Worm (Caenorhabditis elegans) whole organism, young adult: Measurements from ENCODE around the gene K06H7.8.
A peak's percentile ranks its signal among the peaks of the same experiment; 100 is the strongest.

Source experiments
- B0019.2 ChIP-seq: fragments of 200-800 bp; sonication (Bioruptor generic); conservative IDR thresholded peaks from 2 replicates; pipeline ENCODE4 v1.3.6; 2022; ENCODE audit warnings: missing genetic modification reagents, missing genetic modification characterization, missing compliant biosample characterization
- B0261.1 ChIP-seq: sonication (generic microtip); optimal IDR thresholded peaks from 2 replicates; lab custom pipeline; 2016; ENCODE audit warnings: mild to moderate bottlenecking, missing genetic modification characterization, moderate library complexity, missing compliant biosample characterization
- B0336.3 ChIP-seq: fragments of 200-800 bp; sonication (Bioruptor generic); IDR thresholded peaks from 2 replicates; pipeline ENCODE4 v1.3.6; 2022; ENCODE audit warnings: missing genetic modification characterization, missing compliant biosample characterization
- F10E7.11 ChIP-seq: sonication (generic microtip); optimal IDR thresholded peaks from 2 replicates; lab custom pipeline; 2017; ENCODE audit warnings: mild to moderate bottlenecking, missing genetic modification characterization, moderate library complexity, missing compliant biosample characterization
- F33H1.4 ChIP-seq: fragments of 200-800 bp; sonication (Bioruptor generic); IDR thresholded peaks from 2 replicates; pipeline ENCODE4 v1.3.6; 2022; ENCODE audit warnings: missing genetic modification reagents, missing genetic modification characterization, missing compliant biosample characterization
- F57A8.1 ChIP-seq: fragments of 200-800 bp; sonication (Bioruptor generic); optimal IDR thresholded peaks from 2 replicates; lab custom pipeline; 2018; ENCODE audit warnings: mild to moderate bottlenecking, missing genetic modification characterization, moderate library complexity, missing compliant biosample characterization
- K11D2.4 ChIP-seq: fragments of 200-800 bp; sonication (Bioruptor generic); IDR thresholded peaks from 2 replicates; pipeline ENCODE4 v1.3.6; 2022; ENCODE audit warnings: missing genetic modification reagents, missing genetic modification characterization, missing compliant biosample characterization
- K12H6.12 ChIP-seq: fragments of 200-800 bp; sonication (Bioruptor generic); optimal IDR thresholded peaks from 2 replicates; lab custom pipeline; 2018; ENCODE audit warnings: mild to moderate bottlenecking, missing genetic modification characterization, missing compliant biosample characterization
- T07F8.4 ChIP-seq: sonication (generic microtip); optimal IDR thresholded peaks from 2 replicates; lab custom pipeline; 2016; ENCODE audit warnings: mild to moderate bottlenecking, missing genetic modification characterization, moderate library complexity, missing compliant biosample characterization
- T26A5.8 ChIP-seq: sonication (generic microtip); optimal IDR thresholded peaks from 2 replicates; lab custom pipeline; 2016; ENCODE audit warnings: missing genetic modification characterization, missing compliant biosample characterization
- Y53F4B.3 ChIP-seq: fragments of 200-800 bp; sonication (Bioruptor generic); IDR thresholded peaks from 2 replicates; pipeline ENCODE4 v1.3.6; 2022; ENCODE audit warnings: missing genetic modification reagents, missing genetic modification characterization, missing compliant biosample characterization
- Y53G8AR.9 ChIP-seq: fragments of 200-800 bp; sonication (Bioruptor generic); conservative IDR thresholded peaks from 2 replicates; pipeline ENCODE4 v1.3.6; 2022; ENCODE audit warnings: missing genetic modification reagents, missing genetic modification characterization, missing compliant biosample characterization
- ZK185.1 ChIP-seq: sonication (generic microtip); optimal IDR thresholded peaks from 2 replicates; lab custom pipeline; 2016; ENCODE audit warnings: mild to moderate bottlenecking, missing genetic modification characterization, missing compliant biosample characterization; ENCODE audit not compliant: poor library complexity, severe bottlenecking
- ama-1 ChIP-seq, 3 experiments: fragments of 150-350 bp in 1 of 3; sonication (generic microtip) in 2 of 3; optimal IDR thresholded peaks; 2 replicates each; lab custom pipeline; 2014 to 2018; ENCODE audit warnings: missing biosample characterization in 2 of 3, missing genetic modification characterization in 2 of 3, missing genetic modification reagents in 2 of 3
- aptf-3 ChIP-seq: fragments of 200-800 bp; sonication (Bioruptor generic); IDR thresholded peaks from 2 replicates; pipeline ENCODE4 v1.3.6; 2022; ENCODE audit warnings: missing genetic modification characterization, missing compliant biosample characterization
- atf-7 ChIP-seq: sonication (generic microtip); optimal IDR thresholded peaks from 2 replicates; lab custom pipeline; 2017; ENCODE audit warnings: mild to moderate bottlenecking, missing genetic modification characterization, missing compliant biosample characterization
- attf-3 ChIP-seq: fragments of 200-800 bp; sonication (Bioruptor generic); conservative IDR thresholded peaks from 2 replicates; pipeline ENCODE4 v1.3.6; 2022; ENCODE audit warnings: missing genetic modification reagents, missing genetic modification characterization, missing compliant biosample characterization
- bed-1 ChIP-seq: fragments of 200-800 bp; sonication (Bioruptor generic); IDR thresholded peaks from 2 replicates; pipeline ENCODE4 v1.3.6; 2022; ENCODE audit warnings: missing genetic modification reagents, missing genetic modification characterization, missing compliant biosample characterization
- ccch-3 ChIP-seq: fragments of 200-800 bp; sonication (Bioruptor generic); optimal IDR thresholded peaks from 2 replicates; lab custom pipeline; 2018; ENCODE audit warnings: mild to moderate bottlenecking, missing genetic modification characterization, missing compliant biosample characterization
- ceh-79 ChIP-seq: sonication (generic microtip); optimal IDR thresholded peaks from 2 replicates; lab custom pipeline; 2017; ENCODE audit warnings: mild to moderate bottlenecking, missing genetic modification characterization, missing compliant biosample characterization
- dpl-1 ChIP-seq: fragments of 150-350 bp; optimal IDR thresholded peaks from 2 replicates; lab custom pipeline; 2014; ENCODE audit warnings: missing biosample characterization, missing genetic modification reagents, missing genetic modification characterization
- efl-1 ChIP-seq: fragments of 150-350 bp; optimal IDR thresholded peaks from 2 replicates; lab custom pipeline; 2014; ENCODE audit warnings: missing biosample characterization, missing genetic modification reagents, missing genetic modification characterization
- ekl-4 ChIP-seq: fragments of 200-800 bp; sonication (Bioruptor generic); IDR thresholded peaks from 2 replicates; pipeline ENCODE4 v1.3.6; 2022; ENCODE audit warnings: missing genetic modification reagents, missing genetic modification characterization, missing compliant biosample characterization
- ets-4 ChIP-seq: fragments of 200-800 bp; sonication (Bioruptor generic); optimal IDR thresholded peaks from 2 replicates; lab custom pipeline; 2018; ENCODE audit warnings: mild to moderate bottlenecking, missing genetic modification characterization, missing compliant biosample characterization
- hlh-12 ChIP-seq: sonication (generic microtip); optimal IDR thresholded peaks from 2 replicates; lab custom pipeline; 2016; ENCODE audit warnings: missing genetic modification characterization, missing compliant biosample characterization
- hmg-1.2 ChIP-seq: fragments of 200-800 bp; sonication (Bioruptor generic); IDR thresholded peaks from 2 replicates; pipeline ENCODE4 v1.3.6; 2022; ENCODE audit warnings: missing genetic modification reagents, missing genetic modification characterization, missing compliant biosample characterization
- lag-1 ChIP-seq: fragments of 200-800 bp; sonication (Bioruptor generic); IDR thresholded peaks from 2 replicates; pipeline ENCODE4 v1.3.6; 2022; ENCODE audit warnings: missing genetic modification reagents, missing genetic modification characterization, missing compliant biosample characterization
- let-526 ChIP-seq: fragments of 200-800 bp; sonication (Bioruptor generic); IDR thresholded peaks from 2 replicates; pipeline ENCODE4 v1.3.6; 2022; ENCODE audit warnings: missing genetic modification reagents, missing genetic modification characterization, missing compliant biosample characterization
- lin-35 ChIP-seq, 3 experiments: fragments of 150-350 bp in 2 of 3; sonication (generic microtip) in 1 of 3; optimal IDR thresholded peaks; 2 replicates each; lab custom pipeline; 2014 to 2018; ENCODE audit warnings: missing biosample characterization in 3 of 3, missing genetic modification characterization in 3 of 3, missing genetic modification reagents in 3 of 3
- lir-1 ChIP-seq: fragments of 200-800 bp; sonication (Bioruptor generic); conservative IDR thresholded peaks from 2 replicates; pipeline ENCODE4 v1.3.6; 2022; ENCODE audit warnings: missing genetic modification reagents, missing genetic modification characterization, missing compliant biosample characterization
- lsl-1 ChIP-seq: fragments of 200-800 bp; sonication (Bioruptor generic); optimal IDR thresholded peaks from 2 replicates; lab custom pipeline; 2018; ENCODE audit warnings: mild to moderate bottlenecking, missing genetic modification characterization, moderate library complexity, missing compliant biosample characterization
- lsy-27 ChIP-seq: sonication (generic microtip); optimal IDR thresholded peaks from 2 replicates; lab custom pipeline; 2017; ENCODE audit warnings: missing genetic modification characterization, mild to moderate bottlenecking, missing compliant biosample characterization, antibody characterized with exemption, missing genotype, borderline replicate concordance; ENCODE audit not compliant: insufficient read depth
- madf-10 ChIP-seq: sonication (generic microtip); optimal IDR thresholded peaks from 2 replicates; lab custom pipeline; 2016; ENCODE audit warnings: mild to moderate bottlenecking, missing genetic modification characterization, missing compliant biosample characterization
- madf-6 ChIP-seq: fragments of 200-800 bp; sonication (Bioruptor generic); IDR thresholded peaks from 2 replicates; pipeline ENCODE4 v1.3.6; 2022; ENCODE audit warnings: missing genetic modification reagents, missing genetic modification characterization, missing compliant biosample characterization
- mel-28 ChIP-seq: sonication (generic microtip); optimal IDR thresholded peaks from 2 replicates; lab custom pipeline; 2016; ENCODE audit warnings: borderline replicate concordance, mild to moderate bottlenecking, missing genetic modification characterization, missing compliant biosample characterization
- mxl-1 ChIP-seq: sonication (generic microtip); optimal IDR thresholded peaks from 2 replicates; lab custom pipeline; 2016; ENCODE audit warnings: missing genetic modification characterization, missing compliant biosample characterization
- nfya-1 ChIP-seq: sonication (generic microtip); optimal IDR thresholded peaks from 2 replicates; lab custom pipeline; 2017; ENCODE audit warnings: antibody characterized with exemption, missing compliant biosample characterization, missing genetic modification characterization, borderline replicate concordance; ENCODE audit not compliant: insufficient read depth
- nhr-120 ChIP-seq: fragments of 200-800 bp; sonication (Bioruptor generic); IDR thresholded peaks from 2 replicates; pipeline ENCODE4 v1.3.6; 2022; ENCODE audit warnings: missing genetic modification characterization, missing compliant biosample characterization
- nhr-27 ChIP-seq: fragments of 200-800 bp; sonication (Bioruptor generic); optimal IDR thresholded peaks from 2 replicates; lab custom pipeline; 2018; ENCODE audit warnings: mild to moderate bottlenecking, missing genetic modification characterization, moderate library complexity, missing compliant biosample characterization
- rcor-1 ChIP-seq: fragments of 200-800 bp; sonication (Bioruptor generic); IDR thresholded peaks from 2 replicates; pipeline ENCODE4 v1.3.6; 2022; ENCODE audit warnings: missing genetic modification reagents, missing genetic modification characterization, missing compliant biosample characterization
- rec-8 ChIP-seq, 2 experiments: sonication (generic microtip); optimal IDR thresholded peaks; 2 replicates each; lab custom pipeline; 2016; ENCODE audit warnings: mild to moderate bottlenecking in 2 of 2, missing genetic modification characterization in 2 of 2, missing genetic modification reagents in 2 of 2, missing genotype in 2 of 2, missing biosample characterization in 1 of 2, missing compliant biosample characterization in 1 of 2, moderate library complexity in 1 of 2
- repo-1 ChIP-seq: sonication (generic microtip); optimal IDR thresholded peaks from 2 replicates; lab custom pipeline; 2017; ENCODE audit warnings: mild to moderate bottlenecking, missing genetic modification characterization, missing compliant biosample characterization
- sea-2 ChIP-seq: fragments of 200-800 bp; sonication (Bioruptor generic); IDR thresholded peaks from 2 replicates; pipeline ENCODE4 v1.3.6; 2022; ENCODE audit warnings: missing genetic modification characterization, missing compliant biosample characterization
- snpc-1.3 ChIP-seq: sonication (generic microtip); optimal IDR thresholded peaks from 2 replicates; lab custom pipeline; 2017; ENCODE audit warnings: missing genetic modification characterization, mild to moderate bottlenecking, missing compliant biosample characterization, antibody characterized with exemption, moderate library complexity, missing genotype, missing genetic modification reagents; ENCODE audit not compliant: insufficient read depth
- unc-62 ChIP-seq: fragments of 150-350 bp; optimal IDR thresholded peaks from 2 replicates; lab custom pipeline; 2014; ENCODE audit warnings: missing biosample characterization, missing genetic modification reagents, missing genetic modification characterization
- zfh-2 ChIP-seq: fragments of 200-800 bp; sonication (Bioruptor generic); conservative IDR thresholded peaks from 2 replicates; pipeline ENCODE4 v1.3.6; 2022; ENCODE audit warnings: missing genetic modification reagents, missing genetic modification characterization, missing compliant biosample characterization
- ztf-28 ChIP-seq: fragments of 200-800 bp; sonication (Bioruptor generic); IDR thresholded peaks from 2 replicates; pipeline ENCODE4 v1.3.6; 2022; ENCODE audit warnings: missing genetic modification reagents, missing genetic modification characterization, missing compliant biosample characterization
- ztf-6 ChIP-seq: fragments of 200-800 bp; sonication (Bioruptor generic); IDR thresholded peaks from 2 replicates; pipeline ENCODE4 v1.3.6; 2022; ENCODE audit warnings: missing genetic modification reagents, missing genetic modification characterization, missing compliant biosample characterization

The K06H7.8 gene

DNA sequence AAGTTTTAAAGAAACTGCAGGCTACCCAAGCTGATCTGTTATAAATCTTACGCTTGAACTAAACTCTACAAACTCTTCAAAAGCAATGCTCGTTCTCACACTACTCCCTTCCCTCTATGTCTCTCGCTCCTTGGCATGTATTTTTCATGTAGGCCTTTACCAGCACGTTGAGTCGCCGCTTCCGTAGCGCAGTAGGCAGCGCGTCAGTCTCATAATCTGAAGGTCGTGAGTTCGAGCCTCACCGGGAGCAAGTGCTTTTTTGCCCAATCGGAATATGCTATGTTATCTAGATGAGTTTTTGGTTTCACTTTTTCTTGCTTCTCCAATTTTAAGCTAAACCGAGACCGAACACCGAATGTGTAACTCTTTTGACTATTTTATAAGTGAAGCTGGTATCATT lies 8.5 kb upstream of the K06H7.8 start (continued):
- TF ChIP-seq ceh-79 (tag; lab: Kevin White, UChicago) (no peak), F10E7.11 (tag; lab: Kevin White, UChicago) (no peak), mxl-1 (tag; lab: Kevin White, UChicago) (peak; percentile 27), K11D2.4 (GFP tag; lab: Robert Waterston, UW) (no peak), ama-1 (optimal IDR thresholded peaks at IDR 0.05; lab: Kevin White, UChicago) (no peak), ama-1 (GFP tag; optimal IDR thresholded peaks at IDR 0.05; lab: Kevin White, UChicago) (peak in 1 of 2 experiments; percentile 57), lsl-1 (GFP tag; lab: Kevin White, UChicago) (peak; percentile 7), attf-3 (GFP tag; lab: Robert Waterston, UW) (0 out of 2 replicates have a peak, but pooled peaks have one; percentile 22), F33H1.4 (GFP tag; lab: Robert Waterston, UW) (0 out of 2 replicates have a peak, but pooled peaks have one; percentile 14), nfya-1 (tag; lab: Kevin White, UChicago) (no peak), K12H6.12 (tag; lab: Kevin White, UChicago) (no peak), bed-1 (GFP tag; lab: Robert Waterston, UW) (0 out of 2 replicates have a peak, but pooled peaks have one; percentile 22), nhr-120 (no peak), ztf-28 (peak; percentile 74; the same call in 1 of the 2 replicates), lsy-27 (tag; lab: Kevin White, UChicago) (no peak), ZK185.1 (tag; lab: Kevin White, UChicago) (peak; percentile 70), madf-10 (tag; lab: Kevin White, UChicago) (peak; percentile 21), T26A5.8 (tag; lab: Kevin White, UChicago) (no peak), hmg-1.2 (GFP tag; lab: Robert Waterston, UW) (peak; percentile 68), Y53G8AR.9 (GFP tag; lab: Robert Waterston, UW) (no peak; the same call in 1 of the 2 replicates), T07F8.4 (tag; lab: Kevin White, UChicago) (peak; percentile 15), lag-1 (GFP tag; lab: Robert Waterston, UW) (no peak), repo-1 (tag; lab: Kevin White, UChicago) (no peak), zfh-2 (GFP tag; lab: Robert Waterston, UW) (no peak), lin-35 (GFP tag; optimal IDR thresholded peaks at IDR 0.05; lab: Kevin White, UChicago) (no peak), B0261.1 (tag; lab: Kevin White, UChicago) (peak; percentile 81), mel-28 (tag; lab: Kevin White, UChicago) (no peak), nhr-27 (tag; lab: Kevin White, UChicago) (no peak), let-526 (GFP tag; lab: Robert Waterston, UW) (peak; percentile 75), F57A8.1 (no peak), atf-7 (tag; lab: Kevin White, UChicago) (no peak), B0336.3 (no peak), dpl-1 (GFP tag; lab: Kevin White, UChicago) (no peak), hlh-12 (tag; lab: Kevin White, UChicago) (no peak), rcor-1 (no peak), rec-8 (tag; optimal IDR thresholded peaks at IDR 0.05; lab: Kevin White, UChicago) (no peak), madf-6 (GFP tag; lab: Robert Waterston, UW) (peak; percentile 33; the same call in 1 of the 2 replicates), ets-4 (GFP tag; lab: Kevin White, UChicago) (no peak), ccch-3 (GFP tag; lab: Kevin White, UChicago) (no peak), aptf-3 (GFP tag; lab: Robert Waterston, UW) (no peak), lir-1 (GFP tag; lab: Robert Waterston, UW) (no peak), efl-1 (GFP tag; lab: Kevin White, UChicago) (no peak), Y53F4B.3 (GFP tag; lab: Robert Waterston, UW) (no peak), B0019.2 (GFP tag; lab: Robert Waterston, UW) (no peak), ekl-4 (GFP tag; lab: Robert Waterston, UW) (no peak), ztf-6 (GFP tag; lab: Robert Waterston, UW) (no peak), unc-62 (GFP tag; lab: Kevin White, UChicago) (no peak), sea-2 (no peak), snpc-1.3 (tag; lab: Kevin White, UChicago) (no peak)
